Worm (Caenorhabditis elegans) whole organism, L4 larva: ENCODE results near the gene ZK105.8.

ENCODE experiments used
- F10B5.3 ChIP-seq: sonication (generic microtip); optimal IDR thresholded peaks from 2 replicates; lab custom pipeline; 2016; ENCODE audit warnings: mild to moderate bottlenecking, missing genetic modification characterization, missing compliant biosample characterization
- F37D6.2 ChIP-seq: sonication (generic microtip); optimal IDR thresholded peaks from 2 replicates; lab custom pipeline; 2016; ENCODE audit warnings: mild to moderate bottlenecking, missing genetic modification characterization, missing compliant biosample characterization
- F44E2.7 ChIP-seq: fragments of 200-800 bp; sonication (Bioruptor generic); IDR thresholded peaks from 2 replicates; pipeline ENCODE4 v2.1.2; 2022; ENCODE audit warnings: missing genetic modification characterization, missing compliant biosample characterization
- F49E8.2 ChIP-seq: sonication (generic microtip); optimal IDR thresholded peaks from 2 replicates; lab custom pipeline; 2016; ENCODE audit warnings: missing compliant biosample characterization, mild to moderate bottlenecking, missing genetic modification characterization, borderline replicate concordance
- T20F7.1 ChIP-seq: fragments of 200-800 bp; sonication (Bioruptor generic); optimal IDR thresholded peaks from 2 replicates; lab custom pipeline; 2018; ENCODE audit warnings: mild to moderate bottlenecking, missing genetic modification characterization, missing compliant biosample characterization
- Y48G9A.11 ChIP-seq: fragments of 200-800 bp; sonication (Bioruptor generic); IDR thresholded peaks from 2 replicates; pipeline ENCODE4 v1.3.6; 2022; ENCODE audit warnings: missing genetic modification reagents, missing genetic modification characterization, missing compliant biosample characterization
- Y75B8A.6 ChIP-seq: fragments of 200-800 bp; sonication (Bioruptor generic); IDR thresholded peaks from 2 replicates; pipeline ENCODE4 v1.3.6; 2022; ENCODE audit warnings: missing genetic modification reagents, missing genetic modification characterization, missing compliant biosample characterization
- ZK337.2 ChIP-seq: fragments of 200-800 bp; sonication (Bioruptor generic); IDR thresholded peaks from 2 replicates; pipeline ENCODE4 v1.3.6; 2022; ENCODE audit warnings: missing genetic modification reagents, missing genetic modification characterization, missing compliant biosample characterization
- aha-1 ChIP-seq: fragments of 150-350 bp; peaks from one replicate; lab custom pipeline; 2014; ENCODE audit warnings: missing biosample characterization, missing genetic modification characterization
- aly-2 ChIP-seq: sonication (generic microtip); optimal IDR thresholded peaks from 2 replicates; lab custom pipeline; 2018; ENCODE audit warnings: missing biosample characterization, missing genetic modification characterization
- ama-1 ChIP-seq: fragments of 150-350 bp; optimal IDR thresholded peaks from 2 replicates; lab custom pipeline; 2014; ENCODE audit warnings: inconsistent platforms, mixed read lengths
- ceh-20 ChIP-seq: fragments of 200-800 bp; sonication (Bioruptor generic); IDR thresholded peaks from 2 replicates; pipeline ENCODE4 v1.3.6; 2022; ENCODE audit warnings: missing genetic modification reagents, missing genetic modification characterization, missing compliant biosample characterization
- ceh-28 ChIP-seq: fragments of 150-350 bp; optimal IDR thresholded peaks from 2 replicates; lab custom pipeline; 2014; ENCODE audit warnings: missing biosample characterization, missing genetic modification reagents, missing genetic modification characterization
- ceh-32 ChIP-seq: sonication (generic microtip); optimal IDR thresholded peaks from 2 replicates; lab custom pipeline; 2016; ENCODE audit warnings: mild to moderate bottlenecking, missing genetic modification characterization, missing compliant biosample characterization; ENCODE audit not compliant: poor library complexity
- ceh-44 ChIP-seq: fragments of 200-800 bp; sonication (Bioruptor generic); IDR thresholded peaks from 2 replicates; pipeline ENCODE4 v1.3.6; 2022; ENCODE audit warnings: missing genetic modification reagents, missing genetic modification characterization, missing compliant biosample characterization
- ceh-82 ChIP-seq: sonication (generic microtip); optimal IDR thresholded peaks from 2 replicates; lab custom pipeline; 2017; ENCODE audit warnings: missing biosample characterization, missing genetic modification characterization
- daf-16 ChIP-seq, 3 experiments: sonication (generic microtip); optimal IDR thresholded peaks; 2 replicates each; lab custom pipeline; 2016 to 2017; ENCODE audit warnings: missing genetic modification characterization in 3 of 3, missing genetic modification reagents in 3 of 3, mild to moderate bottlenecking in 2 of 3, missing compliant biosample characterization in 2 of 3, missing biosample characterization in 1 of 3, moderate library complexity in 1 of 3
- daf-19 ChIP-seq: fragments of 200-800 bp; sonication (Bioruptor generic); conservative IDR thresholded peaks from 2 replicates; pipeline ENCODE4 v1.3.6; 2022; ENCODE audit warnings: missing genetic modification characterization, missing compliant biosample characterization
- dpl-1 ChIP-seq: fragments of 150-350 bp; optimal IDR thresholded peaks from 2 replicates; lab custom pipeline; 2014; ENCODE audit warnings: missing biosample characterization, missing genetic modification reagents, missing genetic modification characterization
- duxl-1 ChIP-seq: sonication (generic microtip); optimal IDR thresholded peaks from 2 replicates; lab custom pipeline; 2016; ENCODE audit warnings: mild to moderate bottlenecking, missing genetic modification characterization, moderate library complexity, missing compliant biosample characterization; ENCODE audit not compliant: poor library complexity
- dve-1 ChIP-seq: sonication (generic microtip); optimal IDR thresholded peaks from 2 replicates; lab custom pipeline; 2017; ENCODE audit warnings: antibody characterized with exemption, mild to moderate bottlenecking, missing genetic modification characterization, missing compliant biosample characterization; ENCODE audit not compliant: insufficient read depth
- egl-27 ChIP-seq: sonication (generic microtip); optimal IDR thresholded peaks from 3 replicates; lab custom pipeline; 2017; ENCODE audit warnings: missing biosample characterization, missing genetic modification reagents, missing genetic modification characterization
- egl-43 ChIP-seq: fragments of 200-800 bp; sonication (Bioruptor generic); IDR thresholded peaks from 2 replicates; pipeline ENCODE4 v1.3.6; 2022; ENCODE audit warnings: missing genetic modification reagents, missing genetic modification characterization, missing compliant biosample characterization
- fos-1 ChIP-seq: fragments of 150-350 bp; optimal IDR thresholded peaks from 2 replicates; lab custom pipeline; 2014; ENCODE audit warnings: missing biosample characterization, missing genetic modification characterization
- hif-1 ChIP-seq, 2 experiments: sonication (generic microtip); optimal IDR thresholded peaks; 2 replicates each; lab custom pipeline; 2016 to 2017; ENCODE audit warnings: missing compliant biosample characterization in 2 of 2, missing genetic modification characterization in 2 of 2, missing genetic modification reagents in 2 of 2, missing genotype in 2 of 2, mild to moderate bottlenecking in 1 of 2
- jun-1 ChIP-seq: fragments of 150-350 bp; optimal IDR thresholded peaks from 2 replicates; lab custom pipeline; 2014; ENCODE audit warnings: missing biosample characterization, missing genetic modification reagents, missing genetic modification characterization
- lin-1 ChIP-seq: fragments of 200-800 bp; sonication (Bioruptor generic); IDR thresholded peaks from 2 replicates; pipeline ENCODE4 v1.3.6; 2022; ENCODE audit warnings: missing genetic modification reagents, missing genetic modification characterization, missing compliant biosample characterization
- lin-13 ChIP-seq: fragments of 150-350 bp; optimal IDR thresholded peaks from 2 replicates; lab custom pipeline; 2014; ENCODE audit warnings: missing biosample characterization, missing genetic modification reagents, missing genetic modification characterization
- lin-39 ChIP-seq: fragments of 150-350 bp; optimal IDR thresholded peaks from 2 replicates; lab custom pipeline; 2014; ENCODE audit warnings: missing biosample characterization, missing genetic modification reagents, missing genetic modification characterization
- lir-3 ChIP-seq: sonication (generic microtip); optimal IDR thresholded peaks from 2 replicates; lab custom pipeline; 2016; ENCODE audit warnings: mild to moderate bottlenecking, missing genetic modification characterization, missing compliant biosample characterization
- lsy-2 ChIP-seq, 2 experiments: fragments of 150-350 bp in 1 of 2; sonication (generic microtip) in 1 of 2; optimal IDR thresholded peaks; 2 replicates each; lab custom pipeline; 2014 to 2017; ENCODE audit warnings: missing biosample characterization in 2 of 2, missing genetic modification characterization in 2 of 2
- mdl-1 ChIP-seq, 2 experiments: fragments of 150-350 bp in 1 of 2; sonication (generic microtip) in 1 of 2; optimal IDR thresholded peaks; 2 replicates each; lab custom pipeline; 2014 to 2017; ENCODE audit warnings: missing biosample characterization in 2 of 2, missing genetic modification characterization in 2 of 2
- mep-1 ChIP-seq: fragments of 150-350 bp; sonication (generic microtip); optimal IDR thresholded peaks from 3 replicates; lab custom pipeline; 2014; ENCODE audit warnings: missing biosample characterization, missing genetic modification characterization
- mes-2 ChIP-seq: sonication (generic microtip); optimal IDR thresholded peaks from 2 replicates; lab custom pipeline; 2016; ENCODE audit warnings: missing genotype, mild to moderate bottlenecking, missing genetic modification characterization, missing compliant biosample characterization; ENCODE audit not compliant: poor library complexity, severe bottlenecking
- nhr-102 ChIP-seq: sonication (generic microtip); optimal IDR thresholded peaks from 2 replicates; lab custom pipeline; 2016; ENCODE audit warnings: mild to moderate bottlenecking, missing genetic modification characterization, moderate library complexity, missing compliant biosample characterization
- nhr-237 ChIP-seq: sonication (generic microtip); optimal IDR thresholded peaks from 2 replicates; lab custom pipeline; 2017; ENCODE audit warnings: missing biosample characterization, missing genetic modification characterization
- nhr-28 ChIP-seq: fragments of 150-350 bp; optimal IDR thresholded peaks from 2 replicates; lab custom pipeline; 2014; ENCODE audit warnings: missing biosample characterization, missing genetic modification characterization
- nhr-6 ChIP-seq: fragments of 150-350 bp; optimal IDR thresholded peaks from 2 replicates; lab custom pipeline; 2014; ENCODE audit warnings: missing biosample characterization, missing genetic modification characterization
- nhr-77 ChIP-seq: fragments of 150-350 bp; optimal IDR thresholded peaks from 2 replicates; lab custom pipeline; 2014; ENCODE audit warnings: missing biosample characterization, missing genetic modification characterization
- pha-4 ChIP-seq, 2 experiments: fragments of 150-350 bp in 1 of 2; fragments of 200-800 bp in 1 of 2; sonication (Bioruptor generic) in 1 of 2; IDR thresholded peaks in 1 of 2; optimal IDR thresholded peaks in 1 of 2; 2 replicates each; pipeline versions ENCODE4 v1.3.6 to Lab custom; 2014 to 2022; ENCODE audit warnings: missing genetic modification characterization in 2 of 2, missing genetic modification reagents in 2 of 2, missing biosample characterization in 1 of 2, missing compliant biosample characterization in 1 of 2
- php-3 ChIP-seq: fragments of 200-800 bp; sonication (Bioruptor generic); IDR thresholded peaks from 2 replicates; pipeline ENCODE4 v1.3.6; 2022; ENCODE audit warnings: missing genetic modification reagents, missing genetic modification characterization, missing compliant biosample characterization
- saeg-2 ChIP-seq: fragments of 200-800 bp; sonication (Bioruptor generic); IDR thresholded peaks from 2 replicates; pipeline ENCODE4 v1.3.6; 2022; ENCODE audit warnings: missing genetic modification reagents, missing genetic modification characterization, missing compliant biosample characterization
- skn-1 ChIP-seq: fragments of 150-350 bp; optimal IDR thresholded peaks from 2 replicates; lab custom pipeline; 2014; ENCODE audit warnings: missing biosample characterization, missing genetic modification characterization
- snpc-1.2 ChIP-seq: fragments of 200-800 bp; sonication (Bioruptor generic); IDR thresholded peaks from 2 replicates; pipeline ENCODE4 v1.3.6; 2022; ENCODE audit warnings: missing genetic modification reagents, missing genetic modification characterization, missing compliant biosample characterization
- snpc-4 ChIP-seq: fragments of 150-350 bp; optimal IDR thresholded peaks from 2 replicates; lab custom pipeline; 2014; ENCODE audit warnings: missing biosample characterization, missing genetic modification characterization
- spr-3 ChIP-seq: fragments of 200-800 bp; sonication (Bioruptor generic); optimal IDR thresholded peaks from 2 replicates; lab custom pipeline; 2018; ENCODE audit warnings: mild to moderate bottlenecking, missing genetic modification characterization, missing compliant biosample characterization
- unc-39 ChIP-seq: sonication (generic microtip); optimal IDR thresholded peaks from 2 replicates; lab custom pipeline; 2017; ENCODE audit warnings: missing biosample characterization, missing genetic modification characterization
- unc-62 ChIP-seq, 3 experiments: fragments of 150-350 bp in 1 of 3; sonication (generic microtip); optimal IDR thresholded peaks in 2 of 3; peaks in 1 of 3; 1 replicate in 1 of 3; 2 replicates in 2 of 3; lab custom pipeline; 2014 to 2017; ENCODE audit warnings: missing biosample characterization in 3 of 3, missing genetic modification characterization in 3 of 3, missing genetic modification reagents in 3 of 3, missing genotype in 1 of 3
- zfp-2 ChIP-seq: sonication (generic microtip); optimal IDR thresholded peaks from 2 replicates; lab custom pipeline; 2016; ENCODE audit warnings: mild to moderate bottlenecking, missing genetic modification characterization, missing compliant biosample characterization
- zip-11 ChIP-seq: fragments of 200-800 bp; sonication (Bioruptor generic); IDR thresholded peaks from 2 replicates; pipeline ENCODE4 v1.3.6; 2022; ENCODE audit warnings: missing genetic modification characterization, missing compliant biosample characterization

Gene ZK105.8

DNA sequence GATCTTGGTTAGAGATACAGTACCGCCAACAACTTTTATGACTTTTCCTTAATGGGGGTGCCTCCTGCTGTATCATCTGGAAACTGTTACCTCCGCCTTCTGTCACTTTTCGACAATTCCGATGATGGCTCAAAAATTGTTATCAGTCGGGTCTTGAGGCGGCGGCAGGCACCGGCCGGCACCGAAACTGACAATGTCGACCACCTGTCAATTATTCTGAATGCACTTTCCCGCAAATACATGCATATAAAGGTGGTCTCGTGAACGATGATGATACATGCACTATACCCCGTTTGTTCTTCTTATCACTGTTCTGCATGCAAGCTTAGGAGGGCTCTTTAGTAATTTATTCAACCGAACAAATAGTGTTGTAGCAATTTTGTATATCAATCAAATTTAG is 19.8 kb downstream of the ZK105.8 start:
- TF ChIP-seq aly-2, result no peak
- TF ChIP-seq daf-19 (GFP tag; lab: Robert Waterston, UW), result no peak
- TF ChIP-seq lsy-2 (tag; optimal IDR thresholded peaks at IDR 0.05; lab: Kevin White, UChicago), result peak in 1 of 2 experiments; percentile 8
- TF ChIP-seq lin-1 (GFP tag; lab: Robert Waterston, UW), result peak; percentile 94
- no peak for TF ChIP-seq ceh-32 (tag; lab: Kevin White, UChicago)
- no peak for TF ChIP-seq Y48G9A.11 (GFP tag; lab: Robert Waterston, UW)
- no peak for TF ChIP-seq ZK337.2
- no peak for TF ChIP-seq Y75B8A.6
- TF ChIP-seq nhr-77 (tag; lab: Kevin White, UChicago), result peak; percentile 25
- peak in 1 of 2 experiments; percentile 96 for TF ChIP-seq unc-62 (GFP tag; optimal IDR thresholded peaks at IDR 0.05 in 1 of 2; lab: Kevin White, UChicago)
- TF ChIP-seq unc-62 (tag; optimal IDR thresholded peaks at IDR 0.05; lab: Kevin White, UChicago), result no peak
- TF ChIP-seq pha-4 (GFP tag; IDR thresholded peaks at IDR 0.05; lab: Robert Waterston, UW), result peak; percentile 83
- TF ChIP-seq pha-4 (tag; optimal IDR thresholded peaks at IDR 0.05; lab: Kevin White, UChicago), result no peak
- peak; percentile 53 for TF ChIP-seq mep-1
- TF ChIP-seq ceh-44, result no peak
- no peak for TF ChIP-seq ceh-28 (tag; lab: Kevin White, UChicago)
- TF ChIP-seq zip-11 (GFP tag; lab: Robert Waterston, UW), result no peak
- no peak for TF ChIP-seq egl-43 (GFP tag; lab: Robert Waterston, UW)
- peak; percentile 93 for TF ChIP-seq php-3 (GFP tag; lab: Robert Waterston, UW)
- no peak for TF ChIP-seq lir-3 (tag; lab: Kevin White, UChicago)
- no peak for TF ChIP-seq jun-1
- TF ChIP-seq F37D6.2 (tag; lab: Kevin White, UChicago), result no peak
- no peak for TF ChIP-seq lin-13
- TF ChIP-seq saeg-2, result peak; percentile 80; the same call in 1 of the 2 replicates
- TF ChIP-seq F44E2.7, result no peak
- peak in 1 of 2 experiments; percentile 69 for TF ChIP-seq daf-16 (GFP tag; optimal IDR thresholded peaks at IDR 0.05; lab: Kevin White, UChicago)
- TF ChIP-seq daf-16 (tag; optimal IDR thresholded peaks at IDR 0.05; lab: Kevin White, UChicago), result peak; percentile 89
- TF ChIP-seq nhr-28 (tag; lab: Kevin White, UChicago), result peak; percentile 75
- TF ChIP-seq hif-1 (tag; optimal IDR thresholded peaks at IDR 0.05; lab: Kevin White, UChicago), result peak in 1 of 2 experiments; percentile 12
- peak; percentile 80 for TF ChIP-seq ceh-20 (GFP tag; lab: Robert Waterston, UW)
- no peak for TF ChIP-seq lin-39
- peak in 1 of 2 experiments; percentile 2 for TF ChIP-seq mdl-1 (tag; optimal IDR thresholded peaks at IDR 0.05; lab: Kevin White, UChicago)
- TF ChIP-seq F49E8.2 (tag; lab: Kevin White, UChicago), result no peak
- TF ChIP-seq nhr-237 (tag; lab: Kevin White, UChicago), result no peak
- TF ChIP-seq nhr-6, result no peak
- peak; percentile 97 for TF ChIP-seq dve-1 (tag; lab: Kevin White, UChicago)
- TF ChIP-seq spr-3 (GFP tag; lab: Kevin White, UChicago), result no peak
- TF ChIP-seq fos-1, result no peak
- TF ChIP-seq F10B5.3 (tag; lab: Kevin White, UChicago), result no peak
- TF ChIP-seq aha-1, result peak; percentile 50
- peak; percentile 85 for TF ChIP-seq nhr-102 (tag; lab: Kevin White, UChicago)
- peak; percentile 37 for TF ChIP-seq T20F7.1 (GFP tag; lab: Kevin White, UChicago)
- no peak for TF ChIP-seq ama-1 (lab: Kevin White, UChicago)
- no peak for TF ChIP-seq egl-27 (tag; lab: Kevin White, UChicago)
- TF ChIP-seq ceh-82 (tag; lab: Kevin White, UChicago), result no peak
- no peak for TF ChIP-seq unc-39 (tag; lab: Kevin White, UChicago)
- no peak for TF ChIP-seq skn-1
- TF ChIP-seq duxl-1 (tag; lab: Kevin White, UChicago), result peak; percentile 15
- no peak for TF ChIP-seq zfp-2 (tag; lab: Kevin White, UChicago)
- TF ChIP-seq dpl-1 (GFP tag; lab: Kevin White, UChicago), result no peak
- TF ChIP-seq snpc-1.2 (GFP tag; lab: Robert Waterston, UW), result no peak
- TF ChIP-seq snpc-4 (tag; lab: Kevin White, UChicago), result no peak
- peak; percentile 29 for TF ChIP-seq mes-2
